Fruit fly (Drosophila melanogaster) whole organism: ENCODE results near the gene Adss.

ENCODE experiments used
- EcR ChIP-seq, 2 experiments: fragments of >200 bp; optimal IDR thresholded peaks; 2 replicates each; lab custom pipeline; 2017; ENCODE audit warnings: missing biosample characterization in 2 of 2, missing genetic modification characterization in 2 of 2, missing genetic modification reagents in 2 of 2
- pan ChIP-seq: fragments of >200 bp; optimal IDR thresholded peaks from 2 replicates; lab custom pipeline; 2017
- psq ChIP-seq: fragments of >200 bp; optimal IDR thresholded peaks from 2 replicates; lab custom pipeline; 2017

dm6 chr3R:20838787-20839186 is 8.4 kb upstream of the Adss start:
- TF ChIP-seq pan (lab: Kevin White, UChicago) = no peak
- no peak for TF ChIP-seq psq (lab: Kevin White, UChicago)
- TF ChIP-seq EcR (GFP tag; optimal IDR thresholded peaks at IDR 0.05; lab: Kevin White, UChicago) = no peak
